Fruit fly (Drosophila melanogaster): ENCODE measurements around the gene nAChRbeta3.

Gene nAChRbeta3

DNA sequence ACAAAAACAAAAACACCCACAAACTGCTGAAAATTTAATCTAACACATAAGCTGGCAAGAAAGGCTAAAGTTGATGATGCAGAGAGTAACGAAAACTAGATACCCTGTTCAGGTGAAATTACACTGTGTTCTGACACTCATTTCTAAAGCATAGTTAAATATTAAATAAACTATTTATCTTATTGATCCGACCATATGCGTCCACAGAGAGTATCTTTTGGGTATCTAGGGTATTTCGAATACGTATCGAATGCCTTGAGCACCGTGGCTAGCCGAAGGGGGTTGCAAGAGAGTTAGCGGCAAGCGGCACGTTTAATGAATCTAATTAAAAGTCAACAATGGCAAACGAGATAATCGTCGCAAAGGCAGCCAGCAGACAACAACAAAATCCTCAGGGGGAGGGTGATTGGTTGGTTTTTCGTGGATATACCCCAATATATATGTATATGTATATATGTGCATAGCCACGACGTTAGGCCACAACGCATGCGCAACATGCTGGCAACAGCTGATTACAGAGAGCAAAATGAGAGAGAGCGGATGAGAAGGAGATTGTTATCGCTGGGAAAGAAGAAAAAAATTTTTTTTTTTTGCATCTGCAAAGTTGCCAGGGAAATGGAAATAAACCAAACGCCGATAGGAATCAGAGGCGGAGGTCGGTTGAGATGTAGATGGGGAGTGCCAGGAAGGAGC, 22.8 kb upstream of the nAChRbeta3 start (continued):
- TF ChIP-seq CG13424 (tag; optimal IDR thresholded peaks at IDR 0.05) (peak; percentile 56), her (GFP tag; optimal IDR thresholded peaks at IDR 0.05) (peak; percentile 17), Gsc (GFP tag; IDR thresholded peaks at IDR 0.05) (peak; percentile 72), Awh (GFP tag; IDR thresholded peaks at IDR 0.05) (peak; percentile 83), CG7556 (GFP tag; optimal IDR thresholded peaks at IDR 0.05) (peak; percentile 61), CG11247 (GFP tag; IDR thresholded peaks at IDR 0.05) (peak; percentile 34; the same call in 1 of the 2 replicates), Xbp1 (GFP tag; optimal IDR thresholded peaks at IDR 0.05) (peak; percentile 86), CG4820 (GFP tag; optimal IDR thresholded peaks at IDR 0.05) (peak; percentile 69), MBD-R2 (GFP tag; IDR thresholded peaks at IDR 0.05) (peak; percentile 30; the same call in 1 of the 2 replicates), sug (tag; optimal IDR thresholded peaks at IDR 0.05) (no peak), Poxn (GFP tag; IDR thresholded peaks at IDR 0.05) (no peak), Fer3 (tag; optimal IDR thresholded peaks at IDR 0.05) (peak; percentile 75), BtbVII (GFP tag; optimal IDR thresholded peaks at IDR 0.05) (peak; percentile 71), CG10654 (GFP tag; optimal IDR thresholded peaks at IDR 0.05) (peak; percentile 45), Dip3 (GFP tag; optimal IDR thresholded peaks at IDR 0.05) (peak; percentile 42), jigr1 (GFP tag; IDR thresholded peaks at IDR 0.05) (peak; percentile 58; the same call in 2 of the 3 replicates), sens-2 (GFP tag; IDR thresholded peaks at IDR 0.05) (0 out of 2 replicates have a peak, but pooled peaks have one; percentile 25), Adf1 (GFP tag; IDR thresholded peaks at IDR 0.05) (no peak), Meics (GFP tag; optimal IDR thresholded peaks at IDR 0.05) (peak; percentile 70), pan (optimal IDR thresholded peaks at IDR 0.05) (peak in 1 of 2 experiments; percentile 72), pan (GFP tag; optimal IDR thresholded peaks at IDR 0.05 in 1 of 2, IDR thresholded peaks at IDR 0.05 in 1 of 2) (peak; percentile 44 to 93), onecut (GFP tag; IDR thresholded peaks at IDR 0.05) (peak; percentile 72), CG10274 (GFP tag; optimal IDR thresholded peaks at IDR 0.05) (peak; percentile 71), Doc3 (GFP tag; IDR thresholded peaks at IDR 0.05; ENCODE audit: partially characterized antibody) (no peak), wor (GFP tag; IDR thresholded peaks at IDR 0.05) (peak; percentile 72), Bgb (GFP tag; IDR thresholded peaks at IDR 0.05; ENCODE audit: partially characterized antibody) (no peak), CG2116 (GFP tag; optimal IDR thresholded peaks at IDR 0.05) (peak; percentile 36), NK7.1 (GFP tag; optimal IDR thresholded peaks at IDR 0.05) (no peak), CG9876 (GFP tag; optimal IDR thresholded peaks at IDR 0.05) (no peak), CG11504 (tag; optimal IDR thresholded peaks at IDR 0.05) (peak; percentile 77), br (optimal IDR thresholded peaks at IDR 0.05) (no peak), CG8359 (GFP tag; optimal IDR thresholded peaks at IDR 0.05; ENCODE audit: borderline replicate concordance) (peak; percentile 65), sim (GFP tag; IDR thresholded peaks at IDR 0.05) (peak; percentile 57; the same call in 1 of the 2 replicates), chif (GFP tag; optimal IDR thresholded peaks at IDR 0.05) (peak; percentile 57 to 82), mam (GFP tag; optimal IDR thresholded peaks at IDR 0.05) (peak; percentile 26), MESR4 (GFP tag; optimal IDR thresholded peaks at IDR 0.05) (no peak), ATbp (GFP tag; optimal IDR thresholded peaks at IDR 0.05) (peak; percentile 80), sc (optimal IDR thresholded peaks at IDR 0.05) (no peak), sc (GFP tag; optimal IDR thresholded peaks at IDR 0.05) (peak; percentile 73), Usf (GFP tag; optimal IDR thresholded peaks at IDR 0.05) (peak; percentile 53), pb (GFP tag; optimal IDR thresholded peaks at IDR 0.05) (no peak), Drgx (GFP tag; IDR thresholded peaks at IDR 0.05) (peak; percentile 47), Atf3 (GFP tag; optimal IDR thresholded peaks at IDR 0.05) (peak; percentile 39), trh (GFP tag; optimal IDR thresholded peaks at IDR 0.05) (peak; percentile 69), Max (GFP tag; optimal IDR thresholded peaks at IDR 0.05) (peak; percentile 49), inv (GFP tag; IDR thresholded peaks at IDR 0.05; ENCODE audit: partially characterized antibody) (no peak), B-H2 (GFP tag; optimal IDR thresholded peaks at IDR 0.05) (no peak), zfh2 (GFP tag; optimal IDR thresholded peaks at IDR 0.05) (no peak), CG12659 (GFP tag; optimal IDR thresholded peaks at IDR 0.05) (peak; percentile 61), Nf-YA (GFP tag; IDR thresholded peaks at IDR 0.05) (peak; percentile 44), CG3847 (GFP tag; IDR thresholded peaks at IDR 0.05) (peak; percentile 31; the same call in 1 of the 2 replicates)

Measured in whole organism, embryonic.